Fruit fly (Drosophila melanogaster) whole organism, prepupa: ENCODE results near the gene Alp13.

ENCODE experiments used
- Blimp-1 ChIP-seq: fragments of 200-800 bp; sonication (Bioruptor generic); optimal IDR thresholded peaks from 3 replicates; lab custom pipeline; 2017; ENCODE audit warnings: missing biosample characterization, missing genetic modification characterization, mild to moderate bottlenecking, moderate library complexity, missing genetic modification reagents
- CG10631 ChIP-seq: fragments of 200-800 bp; sonication (Bioruptor generic); optimal IDR thresholded peaks from 2 replicates; lab custom pipeline; 2016; ENCODE audit warnings: missing biosample characterization, missing genetic modification characterization
- CG10669 ChIP-seq: fragments of 200-800 bp; sonication (Bioruptor generic); optimal IDR thresholded peaks from 3 replicates; lab custom pipeline; 2018; ENCODE audit warnings: missing biosample characterization, mild to moderate bottlenecking, missing genetic modification characterization, moderate library complexity
- CG11294 ChIP-seq: fragments of 200-800 bp; sonication (Bioruptor generic); IDR thresholded peaks from 2 replicates; pipeline ENCODE4 v1.3.6; 2022; ENCODE audit warnings: missing biosample characterization, missing genetic modification characterization
- CG11902 ChIP-seq: fragments of 200-800 bp; sonication (Bioruptor generic); optimal IDR thresholded peaks from 3 replicates; lab custom pipeline; 2016; ENCODE audit warnings: missing biosample characterization, missing genetic modification characterization
- CG15336 ChIP-seq: fragments of 200-800 bp; sonication (Bioruptor generic); IDR thresholded peaks from 2 replicates; pipeline ENCODE4 v1.3.6; 2022; ENCODE audit warnings: missing biosample characterization, missing genetic modification characterization
- CG1621 ChIP-seq: fragments of 200-800 bp; sonication (Bioruptor generic); optimal IDR thresholded peaks from 3 replicates; lab custom pipeline; 2018; ENCODE audit warnings: missing biosample characterization, mild to moderate bottlenecking, missing genetic modification characterization
- CG16779 ChIP-seq: fragments of 200-800 bp; sonication (Bioruptor generic); optimal IDR thresholded peaks from 3 replicates; lab custom pipeline; 2017; ENCODE audit warnings: missing biosample characterization, mild to moderate bottlenecking, missing genetic modification characterization
- CG3032 ChIP-seq: fragments of 200-800 bp; optimal IDR thresholded peaks from 2 replicates; lab custom pipeline; 2019; ENCODE audit warnings: missing biosample characterization, mild to moderate bottlenecking, missing genetic modification characterization, moderate library complexity
- CG31627 ChIP-seq: fragments of 200-800 bp; sonication (Bioruptor generic); optimal IDR thresholded peaks from 3 replicates; lab custom pipeline; 2016; ENCODE audit warnings: missing biosample characterization, missing genetic modification characterization
- CG32006 ChIP-seq: fragments of 200-800 bp; sonication (Bioruptor generic); optimal IDR thresholded peaks from 3 replicates; lab custom pipeline; 2017; ENCODE audit warnings: missing biosample characterization, mild to moderate bottlenecking, missing genetic modification characterization
- CG34406 ChIP-seq: fragments of 200-800 bp; sonication (Bioruptor generic); optimal IDR thresholded peaks from 3 replicates; lab custom pipeline; 2016; ENCODE audit warnings: missing biosample characterization, missing genetic modification characterization
- CG3919 ChIP-seq: fragments of 200-800 bp; sonication (Bioruptor generic); optimal IDR thresholded peaks from 3 replicates; lab custom pipeline; 2016; ENCODE audit warnings: missing biosample characterization, missing genetic modification characterization
- CG4318 ChIP-seq: fragments of 200-800 bp; sonication (Bioruptor generic); optimal IDR thresholded peaks from 3 replicates; lab custom pipeline; 2017; ENCODE audit warnings: missing biosample characterization, mild to moderate bottlenecking, missing genetic modification characterization
- CG6792 ChIP-seq: fragments of 200-800 bp; sonication (Bioruptor generic); optimal IDR thresholded peaks from 3 replicates; lab custom pipeline; 2016; ENCODE audit warnings: missing biosample characterization, missing genetic modification characterization
- CG6808 ChIP-seq: fragments of 200-800 bp; sonication (Bioruptor generic); optimal IDR thresholded peaks from 3 replicates; lab custom pipeline; 2017; ENCODE audit warnings: missing biosample characterization, missing genetic modification characterization, mild to moderate bottlenecking, moderate library complexity, missing genetic modification reagents
- CG6854 ChIP-seq: fragments of 200-800 bp; sonication (Bioruptor generic); optimal IDR thresholded peaks from 2 replicates; lab custom pipeline; 2017; ENCODE audit warnings: missing biosample characterization, mild to moderate bottlenecking, missing genetic modification characterization
- CG7368 ChIP-seq: fragments of 200-800 bp; sonication (Bioruptor generic); optimal IDR thresholded peaks from 3 replicates; lab custom pipeline; 2016; ENCODE audit warnings: missing biosample characterization, missing genetic modification characterization
- CG8119 ChIP-seq: fragments of 200-800 bp; sonication (Bioruptor generic); IDR thresholded peaks from 3 replicates; pipeline ENCODE4 v1.3.6; 2022; ENCODE audit warnings: missing biosample characterization, missing genetic modification characterization
- CG8319 ChIP-seq: fragments of 200-800 bp; sonication (Bioruptor generic); optimal IDR thresholded peaks from 3 replicates; lab custom pipeline; 2016; ENCODE audit warnings: missing biosample characterization, missing genetic modification characterization
- CG8632 ChIP-seq: fragments of 200-800 bp; sonication (Bioruptor generic); optimal IDR thresholded peaks from 3 replicates; lab custom pipeline; 2016; ENCODE audit warnings: missing biosample characterization, missing genetic modification characterization
- CG9139 ChIP-seq: fragments of 200-800 bp; sonication (Bioruptor generic); optimal IDR thresholded peaks from 3 replicates; lab custom pipeline; 2017; ENCODE audit warnings: missing biosample characterization, mild to moderate bottlenecking, missing genetic modification characterization
- Eip75B ChIP-seq: fragments of 200-800 bp; sonication (Bioruptor generic); optimal IDR thresholded peaks from 3 replicates; lab custom pipeline; 2016; ENCODE audit warnings: missing biosample characterization, missing genetic modification characterization
- Eip78C ChIP-seq: fragments of 200-800 bp; sonication (Bioruptor generic); peaks from one replicate; lab custom pipeline; 2016; ENCODE audit warnings: missing biosample characterization, missing genetic modification characterization
- Eip93F ChIP-seq: fragments of 200-800 bp; sonication (Bioruptor generic); optimal IDR thresholded peaks from 2 replicates; lab custom pipeline; 2016; ENCODE audit warnings: missing biosample characterization, mild to moderate bottlenecking, missing genetic modification characterization
- Ets21C ChIP-seq: fragments of 200-800 bp; sonication (Bioruptor generic); optimal IDR thresholded peaks from 3 replicates; lab custom pipeline; 2016; ENCODE audit warnings: missing biosample characterization, missing genetic modification characterization
- Ets96B ChIP-seq: fragments of 200-800 bp; optimal IDR thresholded peaks from 2 replicates; lab custom pipeline; 2019; ENCODE audit warnings: missing biosample characterization, mild to moderate bottlenecking, missing genetic modification characterization, moderate library complexity
- Hr38 ChIP-seq: sonication (Bioruptor generic); optimal IDR thresholded peaks from 2 replicates; lab custom pipeline; 2016; ENCODE audit warnings: missing biosample characterization, missing genetic modification characterization
- Hr39 ChIP-seq: fragments of 200-800 bp; sonication (Bioruptor generic); optimal IDR thresholded peaks from 2 replicates; lab custom pipeline; 2016; ENCODE audit warnings: missing biosample characterization, missing genetic modification characterization
- Hr4 ChIP-seq: fragments of 200-800 bp; sonication (Bioruptor generic); optimal IDR thresholded peaks from 3 replicates; lab custom pipeline; 2016; ENCODE audit warnings: missing biosample characterization, missing genetic modification characterization
- Met ChIP-seq: fragments of 200-800 bp; sonication (Bioruptor generic); optimal IDR thresholded peaks from 3 replicates; lab custom pipeline; 2016; ENCODE audit warnings: missing biosample characterization, missing genetic modification characterization
- OdsH ChIP-seq: fragments of 200-800 bp; sonication (Bioruptor generic); optimal IDR thresholded peaks from 3 replicates; lab custom pipeline; 2016; ENCODE audit warnings: missing biosample characterization, missing genetic modification characterization
- Smox ChIP-seq: fragments of 200-800 bp; sonication (Bioruptor generic); optimal IDR thresholded peaks from 3 replicates; lab custom pipeline; 2016; ENCODE audit warnings: missing biosample characterization, missing genetic modification characterization
- Sox102F ChIP-seq: fragments of 200-800 bp; sonication (Bioruptor generic); optimal IDR thresholded peaks from 2 replicates; lab custom pipeline; 2016; ENCODE audit warnings: missing biosample characterization, mild to moderate bottlenecking, missing genetic modification characterization
- Sox14 ChIP-seq: fragments of 200-800 bp; sonication (Bioruptor generic); optimal IDR thresholded peaks from 3 replicates; lab custom pipeline; 2016; ENCODE audit warnings: missing biosample characterization, missing genetic modification characterization
- acj6 ChIP-seq: fragments of 200-800 bp; sonication (Bioruptor generic); optimal IDR thresholded peaks from 3 replicates; lab custom pipeline; 2016; ENCODE audit warnings: missing biosample characterization, missing genetic modification characterization
- cyc ChIP-seq: fragments of 200-800 bp; sonication (Bioruptor generic); optimal IDR thresholded peaks from 3 replicates; lab custom pipeline; 2016; ENCODE audit warnings: missing biosample characterization, missing genetic modification characterization
- dac ChIP-seq: fragments of 200-800 bp; sonication (Bioruptor generic); optimal IDR thresholded peaks from 2 replicates; lab custom pipeline; 2017; ENCODE audit warnings: missing biosample characterization, mild to moderate bottlenecking, missing genetic modification characterization
- dsx ChIP-seq: fragments of 200-800 bp; optimal IDR thresholded peaks from 3 replicates; lab custom pipeline; 2019; ENCODE audit warnings: missing biosample characterization, mild to moderate bottlenecking, missing genetic modification characterization, moderate library complexity; ENCODE audit not compliant: poor library complexity, severe bottlenecking
- eg ChIP-seq: fragments of 200-800 bp; sonication (Bioruptor generic); IDR thresholded peaks from 3 replicates; pipeline ENCODE4 v1.3.6; 2022; ENCODE audit warnings: missing biosample characterization, missing genetic modification characterization
- fd59A ChIP-seq: fragments of 200-800 bp; sonication (Bioruptor generic); optimal IDR thresholded peaks from 2 replicates; lab custom pipeline; 2017; ENCODE audit warnings: missing biosample characterization, mild to moderate bottlenecking, missing genetic modification characterization, missing genetic modification reagents
- fd85E ChIP-seq: fragments of 200-800 bp; sonication (Bioruptor generic); optimal IDR thresholded peaks from 3 replicates; lab custom pipeline; 2016; ENCODE audit warnings: missing biosample characterization, missing genetic modification characterization
- fkh ChIP-seq: fragments of 200-800 bp; sonication (Bioruptor generic); optimal IDR thresholded peaks from 3 replicates; lab custom pipeline; 2017; ENCODE audit warnings: missing biosample characterization, mild to moderate bottlenecking, missing genetic modification characterization, moderate library complexity
- lz ChIP-seq: fragments of 200-800 bp; sonication (Bioruptor generic); optimal IDR thresholded peaks from 3 replicates; lab custom pipeline; 2016; ENCODE audit warnings: missing biosample characterization, missing genetic modification characterization
- net ChIP-seq: fragments of 200-800 bp; sonication (Bioruptor generic); optimal IDR thresholded peaks from 3 replicates; lab custom pipeline; 2016; ENCODE audit warnings: missing biosample characterization, missing genetic modification characterization
- pdm3 ChIP-seq: fragments of 200-800 bp; sonication (Bioruptor generic); optimal IDR thresholded peaks from 3 replicates; lab custom pipeline; 2016; ENCODE audit warnings: missing biosample characterization, missing genetic modification characterization
- salr ChIP-seq, 2 experiments: fragments of 200-800 bp; sonication (Bioruptor generic); optimal IDR thresholded peaks; 3 replicates each; lab custom pipeline; 2016 to 2018; ENCODE audit warnings: missing biosample characterization in 2 of 2, missing genetic modification characterization in 2 of 2, mild to moderate bottlenecking in 1 of 2
- spab ChIP-seq: fragments of 200-800 bp; sonication (Bioruptor generic); optimal IDR thresholded peaks from 2 replicates; lab custom pipeline; 2017; ENCODE audit warnings: missing biosample characterization, mild to moderate bottlenecking, missing genetic modification characterization, missing genetic modification reagents
- ss ChIP-seq, 2 experiments: fragments of 200-800 bp; sonication (Bioruptor generic); optimal IDR thresholded peaks; 2 replicates in 1 of 2; 3 replicates in 1 of 2; lab custom pipeline; 2017 to 2018; ENCODE audit warnings: mild to moderate bottlenecking in 2 of 2, missing biosample characterization in 2 of 2, missing genetic modification characterization in 2 of 2, moderate library complexity in 1 of 2
- svp ChIP-seq: fragments of 200-800 bp; sonication (Bioruptor generic); peaks from one replicate; lab custom pipeline; 2016; ENCODE audit warnings: missing biosample characterization, missing genetic modification characterization
- topi ChIP-seq: fragments of 200-800 bp; sonication (Bioruptor generic); optimal IDR thresholded peaks from 3 replicates; lab custom pipeline; 2016; ENCODE audit warnings: missing biosample characterization, missing genetic modification characterization

The Alp13 gene

dm6 chr3R:10042664-10043372, 32.4 kb downstream of the Alp13 start, which contains the start of the genes Mical and CG3909:
TSS of gene Mical (minus strand) at chr3R:10042895.
TSS of gene CG3909 (plus strand) at chr3R:10043270.
- TF ChIP-seq CG15336 (GFP tag; lab: Robert Waterston, UW) (peak; percentile 78), pdm3 (peak; percentile 65), Blimp-1 (GFP tag; lab: Kevin White, UChicago) (peak; percentile 39), Sox102F (peak; percentile 59), Ets96B (tag; lab: Kevin White, UChicago) (peak; percentile 82), ss (GFP tag; optimal IDR thresholded peaks at IDR 0.05; lab: Kevin White, UChicago) (peak; percentile 6 to 44), CG6792 (peak; percentile 78), CG8119 (GFP tag; lab: Robert Waterston, UW) (peak; percentile 85), CG3919 (GFP tag; lab: Kevin White, UChicago) (peak; percentile 76), svp (GFP tag; lab: Kevin White, UChicago) (peak; percentile 89), acj6 (GFP tag; lab: Kevin White, UChicago) (peak; percentile 75), Met (GFP tag; lab: Kevin White, UChicago) (peak; percentile 70), CG8632 (peak; percentile 76), CG31627 (GFP tag; lab: Kevin White, UChicago) (peak; percentile 73), topi (GFP tag; lab: Kevin White, UChicago) (peak; percentile 60), CG9139 (GFP tag; lab: Kevin White, UChicago) (peak; percentile 21), Hr39 (peak; percentile 69), CG10631 (peak; percentile 88), OdsH (GFP tag; lab: Kevin White, UChicago) (peak; percentile 83), CG32006 (peak; percentile 74), CG1621 (tag; lab: Kevin White, UChicago) (peak; percentile 35), Ets21C (GFP tag; lab: Kevin White, UChicago) (peak; percentile 43), CG4318 (GFP tag; lab: Kevin White, UChicago) (no peak), CG11294 (GFP tag; lab: Robert Waterston, UW) (peak; percentile 76), Eip75B (GFP tag; lab: Kevin White, UChicago) (no peak), dsx (GFP tag; lab: Kevin White, UChicago) (peak; percentile 77), cyc (peak; percentile 74), CG3032 (tag; lab: Kevin White, UChicago) (peak; percentile 86), fd59A (GFP tag; lab: Kevin White, UChicago) (no peak), net (GFP tag; lab: Kevin White, UChicago) (peak; percentile 68), fkh (GFP tag; lab: Kevin White, UChicago) (peak; percentile 30), CG16779 (peak; percentile 62), salr (GFP tag; optimal IDR thresholded peaks at IDR 0.05; lab: Kevin White, UChicago) (peak in 1 of 2 experiments; percentile 82), CG6808 (GFP tag; lab: Kevin White, UChicago) (peak; percentile 24), dac (GFP tag; lab: Kevin White, UChicago) (no peak), CG8319 (GFP tag; lab: Kevin White, UChicago) (peak; percentile 18), CG10669 (GFP tag; lab: Kevin White, UChicago) (peak; percentile 46), Eip78C (GFP tag; lab: Kevin White, UChicago) (peak; percentile 82), lz (peak; percentile 66), CG11902 (GFP tag; lab: Kevin White, UChicago) (peak; percentile 38), fd85E (GFP tag; lab: Kevin White, UChicago) (no peak), Smox (GFP tag; lab: Kevin White, UChicago) (peak; percentile 68), CG6854 (no peak), Sox14 (GFP tag; lab: Kevin White, UChicago) (peak; percentile 25), Eip93F (GFP tag; lab: Kevin White, UChicago) (peak; percentile 45), spab (GFP tag; lab: Kevin White, UChicago) (peak; percentile 25), CG7368 (GFP tag; lab: Kevin White, UChicago) (peak; percentile 80), CG34406 (GFP tag; lab: Kevin White, UChicago) (peak; percentile 83), Hr38 (GFP tag; lab: Kevin White, UChicago) (no peak), Hr4 (peak; percentile 69), eg (peak; percentile 92)
